Worm (Caenorhabditis elegans): ENCODE measurements around the gene mtm-3.

mtm-3 gene

DNA sequence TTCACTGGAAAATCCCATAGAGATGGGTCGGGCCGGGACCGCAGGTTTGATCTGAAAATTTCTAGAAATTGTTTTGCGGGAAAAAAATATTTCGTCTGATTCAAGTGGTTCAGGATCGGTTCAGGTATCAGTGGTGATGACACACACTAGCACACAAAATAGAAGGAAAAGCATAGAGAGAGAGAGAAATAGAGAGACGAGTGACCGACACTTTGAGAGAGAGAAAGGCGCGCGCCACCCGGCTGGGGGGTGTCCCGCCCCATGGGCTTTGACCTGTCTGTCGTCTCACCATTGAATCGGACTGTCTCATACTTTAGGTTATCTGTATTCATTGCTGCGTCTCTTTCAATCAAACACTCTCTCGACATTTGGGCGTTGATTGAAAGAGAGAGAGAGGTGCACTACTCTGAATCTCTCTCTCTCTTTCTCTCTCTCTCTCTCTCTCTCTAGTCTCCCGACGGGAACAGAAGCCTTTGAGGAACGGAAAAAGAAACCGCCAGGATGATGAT is 13.8 kb downstream of the mtm-3 start, which contains the start of gene acy-3:
TSS of gene acy-3 (minus strand) at position 51 of the 509 bp plus-strand sequence.
- TF ChIP-seq ztf-11 (tag; optimal IDR thresholded peaks at IDR 0.05) (no peak), lin-11 (tag; optimal IDR thresholded peaks at IDR 0.05) (no peak), ztf-1 (GFP tag; conservative IDR thresholded peaks at IDR 0.05) (no peak), nhr-129 (tag; optimal IDR thresholded peaks at IDR 0.05) (peak; percentile 61), egl-27 (tag; optimal IDR thresholded peaks at IDR 0.05) (peak; percentile 25), mbf-1 (tag; optimal IDR thresholded peaks at IDR 0.05) (no peak), nhr-6 (tag; optimal IDR thresholded peaks at IDR 0.05) (no peak), ZK546.5 (tag; optimal IDR thresholded peaks at IDR 0.05) (no peak), sma-9 (GFP tag; optimal IDR thresholded peaks at IDR 0.05) (peak; percentile 83), sma-9 (tag; optimal IDR thresholded peaks at IDR 0.05) (no peak), nhr-21 (tag; optimal IDR thresholded peaks at IDR 0.05) (peak; percentile 66), skn-1 (tag; optimal IDR thresholded peaks at IDR 0.05) (no peak), crh-2 (tag; optimal IDR thresholded peaks at IDR 0.05) (peak; percentile 67), ceh-16 (tag; optimal IDR thresholded peaks at IDR 0.05) (no peak), elt-1 (tag; optimal IDR thresholded peaks at IDR 0.05) (no peak), Y55F3AM.14 (GFP tag; optimal IDR thresholded peaks at IDR 0.05) (no peak), nhr-25 (tag; optimal IDR thresholded peaks at IDR 0.05) (peak; percentile 53), snpc-4 (tag; optimal IDR thresholded peaks at IDR 0.05) (peak; percentile 51), zag-1 (tag; optimal IDR thresholded peaks at IDR 0.05) (no peak), nhr-77 (tag; optimal IDR thresholded peaks at IDR 0.05) (no peak), C34F6.9 (tag; optimal IDR thresholded peaks at IDR 0.05) (peak; percentile 61), F13H6.1 (tag; optimal IDR thresholded peaks at IDR 0.05) (peak; percentile 90), ceh-82 (tag; optimal IDR thresholded peaks at IDR 0.05) (no peak), mab-5 (tag; optimal IDR thresholded peaks at IDR 0.05) (peak; percentile 15), dmd-4 (tag; optimal IDR thresholded peaks at IDR 0.05) (no peak), ama-1 (optimal IDR thresholded peaks at IDR 0.05) (no peak), ztf-4 (tag; optimal IDR thresholded peaks at IDR 0.05) (no peak), nhr-23 (tag; optimal IDR thresholded peaks at IDR 0.05) (no peak), aly-2 (tag; optimal IDR thresholded peaks at IDR 0.05) (no peak), elt-3 (tag; optimal IDR thresholded peaks at IDR 0.05) (no peak), fos-1 (tag; optimal IDR thresholded peaks at IDR 0.05) (peak; percentile 53), lin-39 (tag; optimal IDR thresholded peaks at IDR 0.05) (no peak), unc-55 (GFP tag; optimal IDR thresholded peaks at IDR 0.05) (no peak), unc-62 (GFP tag; optimal IDR thresholded peaks at IDR 0.05) (peak; percentile 27), gmeb-1 (tag; optimal IDR thresholded peaks at IDR 0.05) (peak; percentile 2), peb-1 (tag; optimal IDR thresholded peaks at IDR 0.05) (no peak), lsy-2 (tag; optimal IDR thresholded peaks at IDR 0.05) (peak in 1 of 2 experiments; percentile 64), sma-3 (GFP tag; optimal IDR thresholded peaks at IDR 0.05) (peak; percentile 31), nhr-12 (tag; optimal IDR thresholded peaks at IDR 0.05) (no peak), R02D3.7 (tag; optimal IDR thresholded peaks at IDR 0.05) (no peak), nhr-11 (tag; optimal IDR thresholded peaks at IDR 0.05) (no peak), lin-13 (GFP tag; optimal IDR thresholded peaks at IDR 0.05) (peak; percentile 57), mdl-1 (tag; optimal IDR thresholded peaks at IDR 0.05) (peak; percentile 1 to 47), sem-4 (tag; optimal IDR thresholded peaks at IDR 0.05) (peak; percentile 15), nhr-10 (tag; optimal IDR thresholded peaks at IDR 0.05) (no peak), nhr-237 (tag; optimal IDR thresholded peaks at IDR 0.05) (no peak), unc-39 (tag; optimal IDR thresholded peaks at IDR 0.05) (no peak), alr-1 (tag; optimal IDR thresholded peaks at IDR 0.05) (no peak), blmp-1 (tag; optimal IDR thresholded peaks at IDR 0.05; ENCODE audit: insufficient read depth) (peak; percentile 44)

Data from whole organism, L2 larva.